Worm (Caenorhabditis elegans) whole organism, L3 larva: ENCODE measurements around the gene gfat-2.

ENCODE experiments used
- R02D3.7 ChIP-seq: fragments of 150-350 bp; optimal IDR thresholded peaks from 2 replicates; lab custom pipeline; 2014; ENCODE audit warnings: missing biosample characterization, missing genetic modification characterization
- ZK546.5 ChIP-seq: sonication (generic microtip); optimal IDR thresholded peaks from 2 replicates; lab custom pipeline; 2017; ENCODE audit warnings: missing biosample characterization, missing genetic modification characterization
- aly-2 ChIP-seq: fragments of 150-350 bp; optimal IDR thresholded peaks from 2 replicates; lab custom pipeline; 2014; ENCODE audit warnings: missing biosample characterization, missing genetic modification characterization
- ceh-16 ChIP-seq: sonication (generic microtip); optimal IDR thresholded peaks from 2 replicates; lab custom pipeline; 2017; ENCODE audit warnings: missing biosample characterization, missing genetic modification characterization
- ceh-28 ChIP-seq: fragments of 150-350 bp; optimal IDR thresholded peaks from 2 replicates; lab custom pipeline; 2014; ENCODE audit warnings: missing biosample characterization, missing genetic modification reagents, missing genetic modification characterization
- ceh-9 ChIP-seq: sonication (generic microtip); optimal IDR thresholded peaks from 2 replicates; lab custom pipeline; 2018; ENCODE audit warnings: missing biosample characterization, missing genetic modification characterization
- daf-12 ChIP-seq: fragments of 150-350 bp; optimal IDR thresholded peaks from 2 replicates; lab custom pipeline; 2014; ENCODE audit warnings: missing biosample characterization, missing genetic modification reagents, missing genetic modification characterization
- egl-27 ChIP-seq: sonication (generic microtip); optimal IDR thresholded peaks from 4 replicates; lab custom pipeline; 2017; ENCODE audit warnings: missing biosample characterization, missing genetic modification reagents, missing genetic modification characterization
- egl-5 ChIP-seq: fragments of 150-350 bp; optimal IDR thresholded peaks from 2 replicates; lab custom pipeline; 2017; ENCODE audit warnings: missing biosample characterization, missing genetic modification reagents, missing genetic modification characterization, inconsistent platforms
- elt-1 ChIP-seq: fragments of 150-350 bp; optimal IDR thresholded peaks from 2 replicates; lab custom pipeline; 2014; ENCODE audit warnings: missing biosample characterization, missing genetic modification characterization
- elt-2 ChIP-seq: sonication (generic microtip); optimal IDR thresholded peaks from 2 replicates; lab custom pipeline; 2016; ENCODE audit warnings: missing genetic modification reagents, mild to moderate bottlenecking, missing genetic modification characterization, missing compliant biosample characterization
- elt-3 ChIP-seq, 3 experiments: fragments of 150-350 bp in 1 of 3; sonication (generic microtip) in 2 of 3; optimal IDR thresholded peaks; 2 replicates in 2 of 3; 4 replicates in 1 of 3; lab custom pipeline; 2014 to 2017; ENCODE audit warnings: missing biosample characterization in 3 of 3, missing genetic modification characterization in 3 of 3
- eor-1 ChIP-seq, 2 experiments: fragments of 150-350 bp; optimal IDR thresholded peaks; 2 replicates each; lab custom pipeline; 2014 to 2018; ENCODE audit warnings: missing biosample characterization in 2 of 2, missing genetic modification characterization in 2 of 2
- fkh-10 ChIP-seq: sonication (generic microtip); optimal IDR thresholded peaks from 2 replicates; lab custom pipeline; 2017; ENCODE audit warnings: missing biosample characterization, missing genetic modification reagents, missing genetic modification characterization
- fkh-2 ChIP-seq: fragments of 150-350 bp; optimal IDR thresholded peaks from 2 replicates; lab custom pipeline; 2014; ENCODE audit warnings: missing biosample characterization, missing genetic modification reagents, missing genetic modification characterization
- fos-1 ChIP-seq: fragments of 150-350 bp; optimal IDR thresholded peaks from 2 replicates; lab custom pipeline; 2014; ENCODE audit warnings: missing biosample characterization, missing genetic modification characterization
- hmg-11 ChIP-seq: sonication (generic microtip); optimal IDR thresholded peaks from 2 replicates; lab custom pipeline; 2016; ENCODE audit warnings: missing genetic modification characterization, missing compliant biosample characterization
- jun-1 ChIP-seq: fragments of 150-350 bp; optimal IDR thresholded peaks from 2 replicates; lab custom pipeline; 2014; ENCODE audit warnings: missing biosample characterization, missing genetic modification reagents, missing genetic modification characterization
- lin-15B ChIP-seq: fragments of 150-350 bp; optimal IDR thresholded peaks from 2 replicates; lab custom pipeline; 2014; ENCODE audit warnings: missing biosample characterization, missing genetic modification characterization
- lin-39 ChIP-seq: fragments of 150-350 bp; optimal IDR thresholded peaks from 2 replicates; lab custom pipeline; 2018; ENCODE audit warnings: missing biosample characterization, missing genetic modification reagents, missing genetic modification characterization
- lsy-12 ChIP-seq: sonication (generic microtip); optimal IDR thresholded peaks from 2 replicates; lab custom pipeline; 2016; ENCODE audit warnings: mild to moderate bottlenecking, missing genetic modification characterization, missing compliant biosample characterization
- nfya-1 ChIP-seq: sonication (generic microtip); optimal IDR thresholded peaks from 2 replicates; lab custom pipeline; 2017; ENCODE audit warnings: missing genetic modification characterization, mild to moderate bottlenecking, missing compliant biosample characterization, antibody characterized with exemption, moderate library complexity; ENCODE audit not compliant: insufficient read depth
- nhr-11 ChIP-seq: fragments of 150-350 bp; optimal IDR thresholded peaks from 2 replicates; lab custom pipeline; 2014; ENCODE audit warnings: missing biosample characterization, missing genetic modification characterization
- nhr-12 ChIP-seq: fragments of 150-350 bp; optimal IDR thresholded peaks from 2 replicates; lab custom pipeline; 2014; ENCODE audit warnings: missing biosample characterization, missing genetic modification characterization
- nhr-23 ChIP-seq: fragments of 150-350 bp; optimal IDR thresholded peaks from 2 replicates; lab custom pipeline; 2014; ENCODE audit warnings: missing biosample characterization, missing genetic modification reagents, missing genetic modification characterization
- nhr-237 ChIP-seq: fragments of 150-350 bp; optimal IDR thresholded peaks from 2 replicates; lab custom pipeline; 2014; ENCODE audit warnings: missing biosample characterization, missing genetic modification characterization
- nhr-25 ChIP-seq: sonication (generic microtip); optimal IDR thresholded peaks from 2 replicates; lab custom pipeline; 2017; ENCODE audit warnings: missing biosample characterization, missing genetic modification characterization
- nhr-28 ChIP-seq: fragments of 150-350 bp; optimal IDR thresholded peaks from 2 replicates; lab custom pipeline; 2014; ENCODE audit warnings: missing biosample characterization, missing genetic modification characterization
- nhr-67 ChIP-seq: fragments of 150-350 bp; optimal IDR thresholded peaks from 2 replicates; lab custom pipeline; 2014; ENCODE audit warnings: missing biosample characterization, missing genetic modification characterization
- nhr-77 ChIP-seq: fragments of 150-350 bp; optimal IDR thresholded peaks from 2 replicates; lab custom pipeline; 2014; ENCODE audit warnings: missing biosample characterization, missing genetic modification characterization
- pha-4 ChIP-seq: fragments of 150-350 bp; optimal IDR thresholded peaks from 2 replicates; lab custom pipeline; 2014; ENCODE audit warnings: missing biosample characterization, missing genetic modification reagents, missing genetic modification characterization
- snpc-4 ChIP-seq: fragments of 150-350 bp; optimal IDR thresholded peaks from 2 replicates; lab custom pipeline; 2014; ENCODE audit warnings: missing biosample characterization, missing genetic modification characterization
- tbx-2 ChIP-seq: sonication (generic microtip); optimal IDR thresholded peaks from 2 replicates; lab custom pipeline; 2016; ENCODE audit warnings: mild to moderate bottlenecking, missing genetic modification characterization, missing compliant biosample characterization
- unc-39 ChIP-seq: sonication (generic microtip); optimal IDR thresholded peaks from 4 replicates; lab custom pipeline; 2017; ENCODE audit warnings: missing biosample characterization, missing genetic modification characterization
- ztf-11 ChIP-seq: fragments of 150-350 bp; optimal IDR thresholded peaks from 2 replicates; lab custom pipeline; 2014; ENCODE audit warnings: missing biosample characterization, missing genetic modification characterization
- ztf-4 ChIP-seq: fragments of 150-350 bp; optimal IDR thresholded peaks from 2 replicates; lab custom pipeline; 2014; ENCODE audit warnings: missing biosample characterization, missing genetic modification characterization

Gene gfat-2

DNA sequence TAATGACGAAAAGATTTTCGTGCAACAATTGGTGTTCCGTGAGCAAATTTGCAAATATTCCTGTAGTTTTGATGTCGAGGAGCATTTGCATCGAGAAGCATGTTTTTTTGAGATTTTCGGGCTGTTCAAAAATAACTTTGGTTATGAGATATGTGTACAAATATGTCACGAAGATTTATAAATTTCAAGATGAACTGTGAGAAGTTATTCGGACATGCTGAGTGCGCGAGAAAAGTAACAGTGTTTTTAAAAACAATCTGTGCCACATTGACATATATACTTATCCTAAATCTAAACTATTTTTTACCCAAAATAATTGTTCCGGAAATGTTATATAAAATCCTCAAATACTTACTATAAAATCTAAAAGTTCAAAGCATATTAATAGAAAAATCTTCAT lies 11.7 kb downstream of the gfat-2 start, which contains the start of gene F22B3.7:
Gene F22B3.7 (minus strand): TSS at position 101 of the 400 bp plus-strand sequence.
- no peak for TF ChIP-seq fkh-2 (tag; lab: Kevin White, UChicago)
- no peak for TF ChIP-seq snpc-4 (tag; lab: Kevin White, UChicago)
- no peak for TF ChIP-seq nhr-237 (tag; lab: Kevin White, UChicago)
- TF ChIP-seq ceh-16, result no peak
- TF ChIP-seq tbx-2 (tag; lab: Kevin White, UChicago), result no peak
- TF ChIP-seq ZK546.5 (tag; lab: Kevin White, UChicago), result no peak
- TF ChIP-seq egl-27 (tag; lab: Kevin White, UChicago), result no peak
- no peak for TF ChIP-seq daf-12 (tag; lab: Kevin White, UChicago)
- no peak for TF ChIP-seq eor-1 (tag; optimal IDR thresholded peaks at IDR 0.05; lab: Kevin White, UChicago)
- no peak for TF ChIP-seq lin-15B (tag; lab: Kevin White, UChicago)
- TF ChIP-seq unc-39, result no peak
- no peak for TF ChIP-seq aly-2 (tag; lab: Kevin White, UChicago)

ce11 chrIV:11424830-11425229 lies 14.8 kb downstream of the gfat-2 start, which contains the start of gene F22B3.8:
Gene F22B3.8, minus strand, starts transcription at chrIV:11424930.
- TF ChIP-seq hmg-11 (tag; lab: Kevin White, UChicago) (no peak), egl-5 (no peak), nhr-11 (no peak), nhr-25 (tag; lab: Kevin White, UChicago) (no peak), nfya-1 (no peak), ztf-11 (no peak), ztf-4 (no peak), snpc-4 (tag; lab: Kevin White, UChicago) (no peak), egl-27 (tag; lab: Kevin White, UChicago) (no peak), ceh-9 (tag; lab: Kevin White, UChicago) (no peak)

- TF ChIP-seq R02D3.7 (tag; lab: Kevin White, UChicago) (no peak), lsy-12 (tag; lab: Kevin White, UChicago) (no peak), elt-1 (tag; lab: Kevin White, UChicago) (no peak), snpc-4 (tag; lab: Kevin White, UChicago) (no peak), fos-1 (tag; lab: Kevin White, UChicago) (no peak), jun-1 (tag; lab: Kevin White, UChicago) (no peak), nhr-67 (tag; lab: Kevin White, UChicago) (no peak), nhr-11 (no peak), nhr-77 (no peak)
- TF ChIP-seq, all 47 proteins: peak for 0
Observed at ce11 chrIV:11425442-11425841, 15.4 kb downstream of the gfat-2 start, which contains the start of gene kin-4. Gene kin-4, plus strand, starts transcription at chrIV:11425742.

DNA sequence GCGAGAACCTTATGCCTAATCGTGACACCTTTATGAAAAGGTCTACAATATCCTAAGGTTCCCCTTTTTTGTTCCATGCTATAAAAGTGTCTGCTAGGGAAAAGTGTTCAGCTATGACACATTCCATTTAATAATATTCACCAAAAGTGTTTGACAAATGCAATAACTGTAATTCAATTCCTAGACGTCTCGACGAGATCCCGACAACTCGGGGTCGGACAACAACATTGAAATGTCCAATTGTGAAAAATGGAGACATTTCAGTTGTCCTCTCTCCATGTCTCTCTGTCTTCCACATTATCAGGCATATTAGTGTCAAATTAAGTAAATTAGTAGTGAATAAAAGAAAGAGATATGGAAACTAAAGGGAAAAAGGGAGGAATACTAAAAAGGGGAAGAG lies 21.4 kb downstream of the gfat-2 start:
- TF ChIP-seq nfya-1 (no peak), nhr-12 (tag; lab: Kevin White, UChicago) (no peak), fos-1 (tag; lab: Kevin White, UChicago) (no peak), ceh-28 (tag; lab: Kevin White, UChicago) (no peak), nhr-25 (tag; lab: Kevin White, UChicago) (no peak), egl-5 (no peak), nhr-67 (tag; lab: Kevin White, UChicago) (no peak), tbx-2 (tag; lab: Kevin White, UChicago) (no peak), elt-2 (tag; lab: Kevin White, UChicago) (no peak), elt-3 (tag; optimal IDR thresholded peaks at IDR 0.05; lab: Kevin White, UChicago) (no peak), nhr-237 (tag; lab: Kevin White, UChicago) (no peak), lin-39 (tag; lab: Kevin White, UChicago) (no peak)

- peak; percentile 30 for TF ChIP-seq nhr-23 (tag; lab: Kevin White, UChicago)
- no peak for TF ChIP-seq fos-1 (tag; lab: Kevin White, UChicago)
- TF ChIP-seq egl-27 (tag; lab: Kevin White, UChicago), result peak; percentile 27
- no peak for TF ChIP-seq ZK546.5 (tag; lab: Kevin White, UChicago)
- TF ChIP-seq lin-39 (tag; lab: Kevin White, UChicago), result peak; percentile 54
- peak; percentile 23 for TF ChIP-seq nhr-25 (tag; lab: Kevin White, UChicago)
- TF ChIP-seq snpc-4 (tag; lab: Kevin White, UChicago), result peak; percentile 58
- no peak for TF ChIP-seq unc-39
- peak; percentile 89 for TF ChIP-seq pha-4 (tag; lab: Kevin White, UChicago)
- TF ChIP-seq lin-15B (tag; lab: Kevin White, UChicago), result peak; percentile 69
- peak; percentile 76 for TF ChIP-seq hmg-11 (tag; lab: Kevin White, UChicago)
- no peak for TF ChIP-seq ceh-16
- peak; percentile 13 for TF ChIP-seq fkh-10 (GFP tag; lab: Kevin White, UChicago)
- peak; percentile 64 for TF ChIP-seq ceh-28 (tag; lab: Kevin White, UChicago)
- TF ChIP-seq elt-2 (tag; lab: Kevin White, UChicago), result peak; percentile 24
- peak; percentile 41 for TF ChIP-seq tbx-2 (tag; lab: Kevin White, UChicago)
- TF ChIP-seq jun-1 (tag; lab: Kevin White, UChicago), result peak; percentile 25
- TF ChIP-seq R02D3.7 (tag; lab: Kevin White, UChicago), result peak; percentile 47
- TF ChIP-seq nfya-1, result peak; percentile 76
- TF ChIP-seq nhr-28 (tag; lab: Kevin White, UChicago), result no peak
- TF ChIP-seq, all 47 proteins: peak for 15
Observed at ce11 chrIV:11433709-11434108, 23.7 kb downstream of the gfat-2 start.
